Worm (Caenorhabditis elegans): ENCODE results near the gene lem-4.

Gene lem-4

ce11 chrIV:842630-843029 is 11.9 kb downstream of the lem-4 start (continued):
- TF ChIP-seq F13H6.1 (tag; optimal IDR thresholded peaks at IDR 0.05) (peak; percentile 39), unc-42 (tag; optimal IDR thresholded peaks at IDR 0.05) (no peak), T23F11.4 (GFP tag; optimal IDR thresholded peaks at IDR 0.05) (no peak), ceh-2 (tag; optimal IDR thresholded peaks at IDR 0.05) (no peak), ref-2 (tag; optimal IDR thresholded peaks at IDR 0.05) (peak; percentile 13), unc-3 (GFP tag; conservative IDR thresholded peaks at IDR 0.05) (peak; percentile 69), unc-3 (tag; optimal IDR thresholded peaks at IDR 0.05) (no peak), pqm-1 (tag; optimal IDR thresholded peaks at IDR 0.05) (no peak), tbx-7 (tag; optimal IDR thresholded peaks at IDR 0.05) (no peak), ceh-48 (tag; optimal IDR thresholded peaks at IDR 0.05) (peak; percentile 22), C38D4.7 (GFP tag; optimal IDR thresholded peaks at IDR 0.05) (peak; percentile 30), pha-4 (tag; optimal IDR thresholded peaks at IDR 0.05) (no peak), mec-3 (tag; optimal IDR thresholded peaks at IDR 0.05; ENCODE audit: borderline replicate concordance) (no peak), syd-9 (tag; optimal IDR thresholded peaks at IDR 0.05) (no peak), ahr-1 (tag; optimal IDR thresholded peaks at IDR 0.05) (no peak), ceh-30 (tag; optimal IDR thresholded peaks at IDR 0.05) (no peak), sox-2 (GFP tag; IDR thresholded peaks at IDR 0.05) (no peak), lin-11 (tag; optimal IDR thresholded peaks at IDR 0.05) (peak; percentile 37), pax-1 (tag; optimal IDR thresholded peaks at IDR 0.05) (no peak), che-1 (tag; optimal IDR thresholded peaks at IDR 0.05) (peak; percentile 53), gmeb-2 (tag; optimal IDR thresholded peaks at IDR 0.05) (peak; percentile 58), fkh-10 (GFP tag; optimal IDR thresholded peaks at IDR 0.05) (no peak), tbx-2 (tag; optimal IDR thresholded peaks at IDR 0.05) (peak; percentile 34), ama-1 (optimal IDR thresholded peaks at IDR 0.05) (no peak), nfya-1 (tag; optimal IDR thresholded peaks at IDR 0.05) (peak; percentile 20), rnt-1 (tag; optimal IDR thresholded peaks at IDR 0.05) (peak; percentile 31), npax-4 (tag; optimal IDR thresholded peaks at IDR 0.05) (no peak), pha-2 (tag; optimal IDR thresholded peaks at IDR 0.05) (no peak)

DNA sequence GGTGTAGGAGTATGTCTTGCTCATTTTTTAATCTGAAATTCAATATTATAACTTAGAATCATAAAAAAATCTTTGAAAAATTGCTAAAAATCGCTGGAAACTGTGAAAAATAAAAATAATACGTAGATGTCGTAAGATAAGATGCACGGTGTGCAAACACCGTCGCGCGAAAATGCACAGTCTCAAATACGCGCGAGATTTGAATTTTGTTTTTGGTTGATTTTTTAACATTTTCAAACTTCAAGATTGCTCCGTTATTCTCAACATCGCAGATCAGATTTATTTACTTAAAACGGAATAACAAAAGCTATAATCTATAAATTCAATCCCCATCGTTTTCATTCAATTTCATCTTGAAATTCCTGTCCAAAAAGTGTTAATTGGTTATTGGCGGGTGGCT is 12.5 kb downstream of the lem-4 start, which contains the start of gene Y55F3BR.6:
Gene Y55F3BR.6 (minus strand): TSS at position 32 of the 400 bp plus-strand sequence.
- TF ChIP-seq elt-4 (tag; optimal IDR thresholded peaks at IDR 0.05), result no peak
- no peak for TF ChIP-seq ceh-2 (tag; optimal IDR thresholded peaks at IDR 0.05)
- TF ChIP-seq C38D4.7 (GFP tag; optimal IDR thresholded peaks at IDR 0.05), result no peak
- no peak for TF ChIP-seq gmeb-2 (tag; optimal IDR thresholded peaks at IDR 0.05)
- no peak for TF ChIP-seq lin-11 (tag; optimal IDR thresholded peaks at IDR 0.05)
- TF ChIP-seq ceh-22 (tag; optimal IDR thresholded peaks at IDR 0.05), result no peak
- no peak for TF ChIP-seq nhr-11 (tag; optimal IDR thresholded peaks at IDR 0.05)
- TF ChIP-seq sox-2 (GFP tag; IDR thresholded peaks at IDR 0.05), result no peak
- no peak for TF ChIP-seq dve-1 (tag; optimal IDR thresholded peaks at IDR 0.05)
- no peak for TF ChIP-seq ceh-31 (tag; optimal IDR thresholded peaks at IDR 0.05)
- TF ChIP-seq ceh-9 (tag; optimal IDR thresholded peaks at IDR 0.05), result no peak

DNA sequence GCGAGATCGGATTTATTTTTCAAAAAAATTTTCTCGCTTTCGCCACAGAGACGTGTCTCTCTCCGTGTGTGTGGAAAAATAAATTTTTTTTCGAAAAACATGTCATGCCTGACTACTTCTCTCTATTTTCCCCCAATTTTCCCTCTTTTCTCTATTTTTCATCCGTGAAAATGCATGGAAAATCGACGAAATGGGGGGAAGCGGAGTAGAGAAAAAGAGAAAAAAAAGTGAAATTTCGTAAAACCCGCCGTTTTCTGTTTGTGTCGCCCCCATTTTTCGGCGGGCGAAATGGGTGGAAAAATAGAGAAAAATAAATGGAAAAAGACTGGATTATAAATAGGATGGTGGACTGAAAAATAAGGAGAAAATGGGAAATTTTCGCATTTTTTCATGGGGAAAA is 21.1 kb downstream of the lem-4 start:
- TF ChIP-seq nfya-1 (tag; optimal IDR thresholded peaks at IDR 0.05), result peak; percentile 15
- no peak for TF ChIP-seq Y22D7AL.16 (tag; optimal IDR thresholded peaks at IDR 0.05)
- TF ChIP-seq ref-2 (tag; optimal IDR thresholded peaks at IDR 0.05), result no peak

- TF ChIP-seq nhr-11 (tag; optimal IDR thresholded peaks at IDR 0.05) (no peak), fkh-10 (GFP tag; optimal IDR thresholded peaks at IDR 0.05) (no peak)
Measured at ce11 chrIV:831796-832486, 22.6 kb downstream of the lem-4 start, which contains the start of the genes madf-1 and Y55F3BR.10. madf-1 (minus strand) TSS chrIV:831896. Y55F3BR.10 (plus strand) TSS chrIV:832436.

All from whole organism, late embryonic.